Fruit fly (Drosophila melanogaster) whole organism, embryonic: ENCODE data around the gene Cpr67Fa2.

Source experiments
- Adf1 ChIP-seq: fragments of 200-800 bp; sonication (Bioruptor generic); IDR thresholded peaks from 2 replicates; pipeline ENCODE4 v1.3.6; 2022; ENCODE audit warnings: missing biosample characterization, missing genetic modification characterization
- B-H2 ChIP-seq: fragments of 200-800 bp; sonication (Bioruptor generic); optimal IDR thresholded peaks from 2 replicates; lab custom pipeline; 2018; ENCODE audit warnings: missing biosample characterization, mild to moderate bottlenecking, missing genetic modification characterization
- CG1024 ChIP-seq: fragments of 200-800 bp; sonication (Bioruptor generic); IDR thresholded peaks from 2 replicates; pipeline ENCODE4 v1.3.6; 2022; ENCODE audit warnings: missing biosample characterization, missing genetic modification characterization
- CG10565 ChIP-seq: fragments of 200-800 bp; sonication (Bioruptor generic); optimal IDR thresholded peaks from 3 replicates; lab custom pipeline; 2016; ENCODE audit warnings: missing biosample characterization, mild to moderate bottlenecking, missing genetic modification characterization
- CG11723 ChIP-seq: fragments of 200-800 bp; sonication (Bioruptor generic); optimal IDR thresholded peaks from 2 replicates; lab custom pipeline; 2017; ENCODE audit warnings: missing biosample characterization, mild to moderate bottlenecking, missing genetic modification characterization
- CG12219 ChIP-seq: fragments of 200-800 bp; sonication (Bioruptor generic); optimal IDR thresholded peaks from 3 replicates; lab custom pipeline; 2018; ENCODE audit warnings: missing biosample characterization, mild to moderate bottlenecking, missing genetic modification characterization
- CG13775 ChIP-seq: fragments of 200-800 bp; sonication (Bioruptor generic); optimal IDR thresholded peaks from 3 replicates; lab custom pipeline; 2017; ENCODE audit warnings: missing biosample characterization, mild to moderate bottlenecking, missing genetic modification characterization
- CG15011 ChIP-seq: fragments of 200-800 bp; sonication (Bioruptor generic); optimal IDR thresholded peaks from 3 replicates; lab custom pipeline; 2018; ENCODE audit warnings: missing biosample characterization, mild to moderate bottlenecking, missing genetic modification characterization
- CG15479 ChIP-seq: fragments of 200-800 bp; sonication (Bioruptor generic); optimal IDR thresholded peaks from 3 replicates; lab custom pipeline; 2019; ENCODE audit warnings: missing biosample characterization, mild to moderate bottlenecking, missing genetic modification characterization, moderate library complexity
- CG16813 ChIP-seq: fragments of 200-800 bp; sonication (Bioruptor generic); IDR thresholded peaks from 3 replicates; pipeline ENCODE4 v1.3.6; 2022; ENCODE audit warnings: missing biosample characterization, missing genetic modification characterization; ENCODE audit not compliant: partially characterized antibody
- CG17385 ChIP-seq: fragments of 200-800 bp; sonication (Bioruptor generic); optimal IDR thresholded peaks from 3 replicates; lab custom pipeline; 2018; ENCODE audit warnings: missing biosample characterization, mild to moderate bottlenecking, missing genetic modification characterization
- CG17912 ChIP-seq: fragments of 200-800 bp; sonication (Bioruptor generic); optimal IDR thresholded peaks from 2 replicates; lab custom pipeline; 2018; ENCODE audit warnings: missing biosample characterization, mild to moderate bottlenecking, missing genetic modification characterization
- CG18262 ChIP-seq: fragments of 200-800 bp; optimal IDR thresholded peaks from 3 replicates; lab custom pipeline; 2019; ENCODE audit warnings: missing biosample characterization, mild to moderate bottlenecking, missing genetic modification characterization, moderate library complexity
- CG2120 ChIP-seq: fragments of 200-800 bp; sonication (Bioruptor generic); optimal IDR thresholded peaks from 3 replicates; lab custom pipeline; 2016; ENCODE audit warnings: missing biosample characterization, missing genetic modification characterization
- CG3163 ChIP-seq: fragments of 200-800 bp; sonication (Bioruptor generic); optimal IDR thresholded peaks from 3 replicates; lab custom pipeline; 2016; ENCODE audit warnings: missing biosample characterization, missing genetic modification characterization
- CG3281 ChIP-seq: fragments of 200-800 bp; sonication (Bioruptor generic); optimal IDR thresholded peaks from 3 replicates; lab custom pipeline; 2017; ENCODE audit warnings: missing biosample characterization, mild to moderate bottlenecking, missing genetic modification characterization
- CG3407 ChIP-seq: fragments of 200-800 bp; sonication (Bioruptor generic); optimal IDR thresholded peaks from 2 replicates; lab custom pipeline; 2018; ENCODE audit warnings: missing biosample characterization, mild to moderate bottlenecking, missing genetic modification characterization
- CG4360 ChIP-seq: fragments of 200-800 bp; sonication (Bioruptor generic); IDR thresholded peaks from 2 replicates; pipeline ENCODE4 v1.3.6; 2022; ENCODE audit warnings: missing biosample characterization, missing genetic modification characterization
- CG4404 ChIP-seq: fragments of 200-800 bp; sonication (Bioruptor generic); IDR thresholded peaks from 2 replicates; pipeline ENCODE4 v1.3.6; 2022; ENCODE audit warnings: missing biosample characterization, missing genetic modification characterization
- CG4707 ChIP-seq: fragments of 200-800 bp; sonication (Bioruptor generic); optimal IDR thresholded peaks from 2 replicates; lab custom pipeline; 2018; ENCODE audit warnings: missing biosample characterization, mild to moderate bottlenecking, missing genetic modification characterization, moderate library complexity
- CG6813 ChIP-seq: fragments of 200-800 bp; sonication (Bioruptor generic); optimal IDR thresholded peaks from 2 replicates; lab custom pipeline; 2017; ENCODE audit warnings: missing biosample characterization, missing genetic modification characterization, mild to moderate bottlenecking, moderate library complexity, missing genetic modification reagents
- CG7839 ChIP-seq: fragments of 200-800 bp; sonication (Bioruptor generic); optimal IDR thresholded peaks from 3 replicates; lab custom pipeline; 2018; ENCODE audit warnings: missing biosample characterization, mild to moderate bottlenecking, missing genetic modification characterization, moderate library complexity
- CG9609 ChIP-seq: fragments of 200-800 bp; sonication (Bioruptor generic); optimal IDR thresholded peaks from 3 replicates; lab custom pipeline; 2016; ENCODE audit warnings: missing biosample characterization, missing genetic modification characterization
- Chrac-16 ChIP-seq: fragments of 200-800 bp; sonication (Bioruptor generic); optimal IDR thresholded peaks from 3 replicates; lab custom pipeline; 2016; ENCODE audit warnings: missing biosample characterization, missing genetic modification characterization
- CkIIα-i1 ChIP-seq: fragments of 200-800 bp; sonication (Bioruptor generic); IDR thresholded peaks from 2 replicates; pipeline ENCODE4 v1.3.6; 2022; ENCODE audit warnings: missing biosample characterization, missing genetic modification characterization
- D19B ChIP-seq: fragments of 200-800 bp; sonication (Bioruptor generic); optimal IDR thresholded peaks from 2 replicates; lab custom pipeline; 2017; ENCODE audit warnings: missing biosample characterization, mild to moderate bottlenecking, missing genetic modification characterization
- Deaf1 ChIP-seq: fragments of 200-800 bp; optimal IDR thresholded peaks from 3 replicates; lab custom pipeline; 2019; ENCODE audit warnings: missing biosample characterization, mild to moderate bottlenecking, missing genetic modification characterization, moderate library complexity
- Dref ChIP-seq: fragments of 200-800 bp; sonication (Bioruptor generic); IDR thresholded peaks from 2 replicates; pipeline ENCODE4 v1.3.6; 2022; ENCODE audit warnings: missing biosample characterization, missing genetic modification characterization
- Max ChIP-seq: fragments of 200-800 bp; sonication (Bioruptor generic); optimal IDR thresholded peaks from 2 replicates; lab custom pipeline; 2016; ENCODE audit warnings: missing biosample characterization, mild to moderate bottlenecking, missing genetic modification characterization
- Med ChIP-seq: fragments of 200-800 bp; sonication (Bioruptor generic); peaks from one replicate; lab custom pipeline; 2016; ENCODE audit warnings: missing biosample characterization, missing genetic modification characterization, mild to moderate bottlenecking, inconsistent platforms, moderate library complexity
- NC2β ChIP-seq: fragments of 200-800 bp; sonication (Bioruptor generic); optimal IDR thresholded peaks from 2 replicates; lab custom pipeline; 2016; ENCODE audit warnings: missing biosample characterization, missing genetic modification characterization
- Spps ChIP-seq: fragments of 200-800 bp; sonication (Bioruptor generic); optimal IDR thresholded peaks from 2 replicates; lab custom pipeline; 2018; ENCODE audit warnings: missing biosample characterization, mild to moderate bottlenecking, missing genetic modification characterization
- Tbp ChIP-seq: fragments of >200 bp; optimal IDR thresholded peaks from 2 replicates; lab custom pipeline; 2018; ENCODE audit warnings: missing biosample characterization, missing genetic modification characterization
- Xrp1 ChIP-seq: fragments of 200-800 bp; sonication (Bioruptor generic); IDR thresholded peaks from 2 replicates; pipeline ENCODE4 v1.3.6; 2022; ENCODE audit warnings: missing biosample characterization, missing genetic modification characterization
- amos ChIP-seq: fragments of 200-800 bp; sonication (Bioruptor generic); IDR thresholded peaks from 2 replicates; pipeline ENCODE4 v1.3.6; 2022; ENCODE audit warnings: missing biosample characterization, missing genetic modification characterization; ENCODE audit not compliant: partially characterized antibody
- ara ChIP-seq: fragments of 200-800 bp; sonication (Bioruptor generic); IDR thresholded peaks from 2 replicates; pipeline ENCODE4 v1.3.6; 2022; ENCODE audit warnings: missing biosample characterization, missing genetic modification characterization
- bbx ChIP-seq: fragments of 200-800 bp; sonication (Bioruptor generic); IDR thresholded peaks from 2 replicates; pipeline ENCODE4 v1.3.6; 2022; ENCODE audit warnings: missing biosample characterization, missing genetic modification characterization; ENCODE audit not compliant: partially characterized antibody
- cg ChIP-seq: fragments of 200-800 bp; sonication (Bioruptor generic); optimal IDR thresholded peaks from 3 replicates; lab custom pipeline; 2019; ENCODE audit warnings: missing biosample characterization, mild to moderate bottlenecking, missing genetic modification characterization, moderate library complexity
- crol ChIP-seq: fragments of 200-800 bp; sonication (Bioruptor generic); IDR thresholded peaks from 2 replicates; pipeline ENCODE4 v1.3.6; 2022; ENCODE audit warnings: missing biosample characterization, missing genetic modification characterization
- fd64A ChIP-seq: fragments of 200-800 bp; sonication (Bioruptor generic); optimal IDR thresholded peaks from 3 replicates; lab custom pipeline; 2018; ENCODE audit warnings: missing biosample characterization, mild to moderate bottlenecking, missing genetic modification characterization
- jumu ChIP-seq: fragments of 200-800 bp; sonication (Bioruptor generic); optimal IDR thresholded peaks from 3 replicates; lab custom pipeline; 2016; ENCODE audit warnings: missing biosample characterization, missing genetic modification characterization
- kah ChIP-seq: fragments of 200-800 bp; sonication (Bioruptor generic); optimal IDR thresholded peaks from 2 replicates; lab custom pipeline; 2018; ENCODE audit warnings: missing biosample characterization, mild to moderate bottlenecking, missing genetic modification characterization
- nom ChIP-seq: fragments of 200-800 bp; sonication (Bioruptor generic); optimal IDR thresholded peaks from 2 replicates; lab custom pipeline; 2017; ENCODE audit warnings: missing biosample characterization, missing genetic modification characterization, mild to moderate bottlenecking, moderate library complexity, missing genetic modification reagents
- sc ChIP-seq, 3 experiments: fragments of >200 bp in 2 of 3; fragments of 200-800 bp in 1 of 3; sonication (Bioruptor generic) in 1 of 3; optimal IDR thresholded peaks; 2 replicates in 2 of 3; 3 replicates in 1 of 3; lab custom pipeline; 2017; ENCODE audit warnings: mild to moderate bottlenecking in 1 of 3, missing biosample characterization in 1 of 3, missing genetic modification characterization in 1 of 3, missing genetic modification reagents in 1 of 3
- seq ChIP-seq: fragments of 200-800 bp; sonication (Bioruptor generic); IDR thresholded peaks from 2 replicates; pipeline ENCODE4 v1.3.6; 2022; ENCODE audit warnings: missing biosample characterization, missing genetic modification characterization
- sim ChIP-seq: fragments of 200-800 bp; sonication (Bioruptor generic); IDR thresholded peaks from 2 replicates; pipeline ENCODE4 v1.3.6; 2022; ENCODE audit warnings: missing biosample characterization, missing genetic modification characterization
- slou ChIP-seq: fragments of 200-800 bp; sonication (Bioruptor generic); optimal IDR thresholded peaks from 3 replicates; lab custom pipeline; 2016; ENCODE audit warnings: missing biosample characterization, missing genetic modification characterization
- ssp ChIP-seq: fragments of 200-800 bp; sonication (Bioruptor generic); IDR thresholded peaks from 2 replicates; pipeline ENCODE4 v1.3.6; 2022; ENCODE audit warnings: missing biosample characterization, missing genetic modification characterization
- zen ChIP-seq: fragments of 200-800 bp; sonication (Bioruptor generic); optimal IDR thresholded peaks from 3 replicates; lab custom pipeline; 2018; ENCODE audit warnings: missing biosample characterization, mild to moderate bottlenecking, missing genetic modification characterization, moderate library complexity
- zfh1 ChIP-seq: fragments of 200-800 bp; sonication (Bioruptor generic); IDR thresholded peaks from 3 replicates; pipeline ENCODE4 v1.3.6; 2022; ENCODE audit warnings: missing biosample characterization, missing genetic modification characterization

Cpr67Fa2 gene

dm6 chr3L:10857515-10858023, 33.9 kb upstream of the Cpr67Fa2 start (continued):
- TF ChIP-seq Chrac-16 (GFP tag; lab: Kevin White, UChicago) (no peak), nom (peak; percentile 63), CG3163 (GFP tag; lab: Kevin White, UChicago) (peak; percentile 29), CG9609 (GFP tag; lab: Kevin White, UChicago) (no peak), sim (GFP tag; lab: Robert Waterston, UW) (no peak; the same call in 1 of the 2 replicates), CG4360 (GFP tag; lab: Robert Waterston, UW) (peak; percentile 71), jumu (GFP tag; lab: Kevin White, UChicago) (no peak), CG11723 (no peak), CG7839 (tag; lab: Kevin White, UChicago) (peak; percentile 48), crol (peak; percentile 83), CG4707 (GFP tag; lab: Kevin White, UChicago) (peak; percentile 46), bbx (GFP tag; lab: Robert Waterston, UW) (peak; percentile 74), ara (GFP tag; lab: Robert Waterston, UW) (no peak), zfh1 (GFP tag; lab: Robert Waterston, UW) (peak; percentile 77), CkIIα-i1 (GFP tag; lab: Robert Waterston, UW) (no peak), CG6813 (GFP tag; lab: Kevin White, UChicago) (no peak), zen (tag; lab: Kevin White, UChicago) (peak; percentile 32), Tbp (no peak), fd64A (GFP tag; lab: Kevin White, UChicago) (peak; percentile 44), CG13775 (GFP tag; lab: Kevin White, UChicago) (no peak), CG12219 (GFP tag; lab: Kevin White, UChicago) (peak; percentile 7), B-H2 (peak; percentile 64), Deaf1 (tag; lab: Kevin White, UChicago) (peak; percentile 99), sc (optimal IDR thresholded peaks at IDR 0.05; lab: Kevin White, UChicago) (no peak), sc (GFP tag; optimal IDR thresholded peaks at IDR 0.05; lab: Kevin White, UChicago) (no peak), ssp (no peak), CG2120 (GFP tag; lab: Kevin White, UChicago) (peak; percentile 43), CG15011 (peak; percentile 19), Max (peak; percentile 11), CG17385 (GFP tag; lab: Kevin White, UChicago) (peak; percentile 56), amos (GFP tag; lab: Robert Waterston, UW) (peak; percentile 60; the same call in 1 of the 2 replicates), CG17912 (GFP tag; lab: Kevin White, UChicago) (no peak), CG16813 (GFP tag; lab: Robert Waterston, UW) (peak; percentile 50; the same call in 2 of the 3 replicates), Adf1 (GFP tag; lab: Robert Waterston, UW) (peak; percentile 89), D19B (GFP tag; lab: Kevin White, UChicago) (no peak), CG3281 (GFP tag; lab: Kevin White, UChicago) (peak; percentile 49), CG1024 (peak; percentile 43; the same call in 1 of the 2 replicates), Xrp1 (no peak), Med (GFP tag; lab: Kevin White, UChicago) (peak; percentile 94), kah (peak; percentile 43), CG10565 (no peak), CG15479 (peak; percentile 16), seq (GFP tag; lab: Robert Waterston, UW) (peak; percentile 72), CG18262 (no peak), Spps (no peak), Dref (GFP tag; lab: Robert Waterston, UW) (no peak), cg (GFP tag; lab: Kevin White, UChicago) (peak; percentile 90), CG4404 (GFP tag; lab: Robert Waterston, UW) (no peak), CG3407 (peak; percentile 29), NC2β (GFP tag; lab: Kevin White, UChicago) (peak; percentile 27), slou (GFP tag; lab: Kevin White, UChicago) (no peak)
